Worm (Caenorhabditis elegans) whole organism, early embryonic: Measurements from ENCODE around the gene cut-2.

Experiments used
- B0310.2 ChIP-seq: sonication (generic microtip); optimal IDR thresholded peaks from 2 replicates; lab custom pipeline; 2016; ENCODE audit warnings: mild to moderate bottlenecking, missing genetic modification characterization, missing compliant biosample characterization
- aly-1 ChIP-seq: sonication (generic microtip); optimal IDR thresholded peaks from 2 replicates; lab custom pipeline; 2016; ENCODE audit warnings: missing genetic modification characterization, missing compliant biosample characterization
- ama-1 ChIP-seq: fragments of 150-350 bp; optimal IDR thresholded peaks from 2 replicates; lab custom pipeline; 2014
- ceh-36 ChIP-seq: sonication (generic microtip); optimal IDR thresholded peaks from 2 replicates; lab custom pipeline; 2016; ENCODE audit warnings: missing genetic modification characterization, inconsistent platforms, missing compliant biosample characterization
- ets-7 ChIP-seq: sonication (generic microtip); optimal IDR thresholded peaks from 2 replicates; lab custom pipeline; 2016; ENCODE audit warnings: missing genotype, missing genetic modification characterization, missing compliant biosample characterization
- flt-1 ChIP-seq: fragments of 200-800 bp; sonication (Bioruptor generic); IDR thresholded peaks from 2 replicates; pipeline ENCODE4 v1.3.6; 2022; ENCODE audit warnings: missing genetic modification characterization, missing compliant biosample characterization
- hmbx-1 ChIP-seq: sonication (generic microtip); optimal IDR thresholded peaks from 2 replicates; lab custom pipeline; 2016; ENCODE audit warnings: mild to moderate bottlenecking, missing genetic modification characterization, missing compliant biosample characterization
- hmg-4 ChIP-seq: fragments of 200-800 bp; sonication (Bioruptor generic); optimal IDR thresholded peaks from 2 replicates; lab custom pipeline; 2018; ENCODE audit warnings: mild to moderate bottlenecking, missing genetic modification characterization, missing compliant biosample characterization
- hnd-1 ChIP-seq: sonication (generic microtip); optimal IDR thresholded peaks from 2 replicates; lab custom pipeline; 2016; ENCODE audit warnings: missing genetic modification characterization, missing compliant biosample characterization
- pes-1 ChIP-seq: fragments of 200-800 bp; sonication (Bioruptor generic); IDR thresholded peaks from 2 replicates; pipeline ENCODE4 v1.3.6; 2022; ENCODE audit warnings: missing genetic modification reagents, missing genetic modification characterization, missing compliant biosample characterization
- sea-1 ChIP-seq: fragments of 200-800 bp; sonication (Bioruptor generic); conservative IDR thresholded peaks from 2 replicates; pipeline ENCODE4 v1.3.6; 2022; ENCODE audit warnings: missing genetic modification characterization, missing compliant biosample characterization
- tbx-11 ChIP-seq: fragments of 200-800 bp; sonication (Bioruptor generic); IDR thresholded peaks from 2 replicates; pipeline ENCODE4 v1.3.6; 2022; ENCODE audit warnings: missing genetic modification characterization, missing compliant biosample characterization
- tbx-37 ChIP-seq: fragments of 200-800 bp; sonication (Bioruptor generic); conservative IDR thresholded peaks from 2 replicates; pipeline ENCODE4 v1.3.6; 2022; ENCODE audit warnings: missing genetic modification reagents, missing genetic modification characterization, missing compliant biosample characterization
- tra-4 ChIP-seq: sonication (generic microtip); optimal IDR thresholded peaks from 2 replicates; lab custom pipeline; 2017; ENCODE audit warnings: missing genetic modification characterization, missing compliant biosample characterization

ce11 chrV:13407913-13408312 lies 6.8 kb upstream of the cut-2 start, which contains the start of gene F53F1.3:
- TF ChIP-seq B0310.2 (no peak), hmg-4 (GFP tag; lab: Kevin White, UChicago) (no peak), flt-1 (no peak), ama-1 (lab: Kevin White, UChicago) (no peak), ceh-36 (tag; lab: Kevin White, UChicago) (no peak), ets-7 (tag; lab: Kevin White, UChicago) (no peak), tra-4 (no peak), pes-1 (GFP tag; lab: Robert Waterston, UW) (no peak), hnd-1 (tag; lab: Kevin White, UChicago) (no peak), sea-1 (GFP tag; lab: Robert Waterston, UW) (no peak), tbx-11 (GFP tag; lab: Robert Waterston, UW) (no peak), tbx-37 (GFP tag; lab: Robert Waterston, UW) (no peak), aly-1 (tag; lab: Kevin White, UChicago) (no peak), hmbx-1 (tag; lab: Kevin White, UChicago) (no peak)
